Fruit fly (Drosophila melanogaster) whole organism, embryonic: ENCODE measurements around the gene CG13311.

Source experiments
- Asciz ChIP-seq: fragments of 200-800 bp; sonication (Bioruptor generic); optimal IDR thresholded peaks from 2 replicates; lab custom pipeline; 2017; ENCODE audit warnings: missing biosample characterization, mild to moderate bottlenecking, missing genetic modification characterization, missing genetic modification reagents
- B-H2 ChIP-seq: fragments of 200-800 bp; sonication (Bioruptor generic); optimal IDR thresholded peaks from 2 replicates; lab custom pipeline; 2018; ENCODE audit warnings: missing biosample characterization, mild to moderate bottlenecking, missing genetic modification characterization
- Bdp1 ChIP-seq: fragments of 200-800 bp; sonication (Bioruptor generic); optimal IDR thresholded peaks from 3 replicates; lab custom pipeline; 2016; ENCODE audit warnings: missing biosample characterization, missing genetic modification characterization
- CG10274 ChIP-seq: fragments of 200-800 bp; sonication (Bioruptor generic); optimal IDR thresholded peaks from 3 replicates; lab custom pipeline; 2017; ENCODE audit warnings: missing biosample characterization, mild to moderate bottlenecking, missing genetic modification characterization
- CG11504 ChIP-seq: fragments of 200-800 bp; sonication (Bioruptor generic); optimal IDR thresholded peaks from 3 replicates; lab custom pipeline; 2019; ENCODE audit warnings: missing biosample characterization, mild to moderate bottlenecking, missing genetic modification characterization, moderate library complexity
- CG12104 ChIP-seq: fragments of 200-800 bp; sonication (Bioruptor generic); optimal IDR thresholded peaks from 3 replicates; lab custom pipeline; 2016; ENCODE audit warnings: missing biosample characterization, missing genetic modification characterization
- CG12769 ChIP-seq: fragments of 200-800 bp; sonication (Bioruptor generic); optimal IDR thresholded peaks from 2 replicates; lab custom pipeline; 2019; ENCODE audit warnings: missing biosample characterization, mild to moderate bottlenecking, missing genetic modification characterization, moderate library complexity
- CG13296 ChIP-seq: fragments of 200-800 bp; sonication (Bioruptor generic); optimal IDR thresholded peaks from 3 replicates; lab custom pipeline; 2018; ENCODE audit warnings: missing biosample characterization, mild to moderate bottlenecking, missing genetic modification characterization
- CG15011 ChIP-seq: fragments of 200-800 bp; sonication (Bioruptor generic); optimal IDR thresholded peaks from 3 replicates; lab custom pipeline; 2018; ENCODE audit warnings: missing biosample characterization, mild to moderate bottlenecking, missing genetic modification characterization
- CG17568 ChIP-seq: fragments of 200-800 bp; sonication (Bioruptor generic); optimal IDR thresholded peaks from 2 replicates; lab custom pipeline; 2018; ENCODE audit warnings: missing biosample characterization, mild to moderate bottlenecking, missing genetic modification characterization, moderate library complexity
- CG17612 ChIP-seq: fragments of 200-800 bp; sonication (Bioruptor generic); IDR thresholded peaks from 2 replicates; pipeline ENCODE4 v1.3.6; 2022; ENCODE audit warnings: missing biosample characterization, missing genetic modification characterization
- CG17829 ChIP-seq: fragments of 200-800 bp; optimal IDR thresholded peaks from 2 replicates; lab custom pipeline; 2019; ENCODE audit warnings: missing biosample characterization, mild to moderate bottlenecking, missing genetic modification characterization, moderate library complexity
- CG1832 ChIP-seq: fragments of 200-800 bp; sonication (Bioruptor generic); optimal IDR thresholded peaks from 2 replicates; lab custom pipeline; 2017; ENCODE audit warnings: missing biosample characterization, mild to moderate bottlenecking, missing genetic modification characterization, inconsistent platforms
- CG30431 ChIP-seq: fragments of 200-800 bp; sonication (Bioruptor generic); optimal IDR thresholded peaks from 2 replicates; lab custom pipeline; 2017; ENCODE audit warnings: missing biosample characterization, missing genetic modification characterization
- CG32767 ChIP-seq: fragments of 200-800 bp; sonication (Bioruptor generic); IDR thresholded peaks from 2 replicates; pipeline ENCODE4 v1.3.6; 2022; ENCODE audit warnings: missing biosample characterization, missing genetic modification characterization
- CG5180 ChIP-seq: fragments of 200-800 bp; sonication (Bioruptor generic); optimal IDR thresholded peaks from 3 replicates; lab custom pipeline; 2017; ENCODE audit warnings: missing biosample characterization, missing genetic modification characterization, mild to moderate bottlenecking, moderate library complexity, missing genetic modification reagents
- CG7786 ChIP-seq: fragments of 200-800 bp; sonication (Bioruptor generic); optimal IDR thresholded peaks from 2 replicates; lab custom pipeline; 2016; ENCODE audit warnings: missing biosample characterization, missing genetic modification characterization
- CG7987 ChIP-seq: fragments of 200-800 bp; sonication (Bioruptor generic); optimal IDR thresholded peaks from 2 replicates; lab custom pipeline; 2018; ENCODE audit warnings: missing biosample characterization, mild to moderate bottlenecking, missing genetic modification characterization, moderate library complexity
- CG8388 ChIP-seq: fragments of 200-800 bp; sonication (Bioruptor generic); optimal IDR thresholded peaks from 2 replicates; lab custom pipeline; 2019; ENCODE audit warnings: missing biosample characterization, mild to moderate bottlenecking, missing genetic modification characterization, moderate library complexity
- CkIIα-i1 ChIP-seq: fragments of 200-800 bp; sonication (Bioruptor generic); IDR thresholded peaks from 2 replicates; pipeline ENCODE4 v1.3.6; 2022; ENCODE audit warnings: missing biosample characterization, missing genetic modification characterization
- Deaf1 ChIP-seq: fragments of 200-800 bp; optimal IDR thresholded peaks from 3 replicates; lab custom pipeline; 2019; ENCODE audit warnings: missing biosample characterization, mild to moderate bottlenecking, missing genetic modification characterization, moderate library complexity
- E2f1 ChIP-seq: fragments of 200-800 bp; sonication (Bioruptor generic); IDR thresholded peaks from 2 replicates; pipeline ENCODE4 v1.3.6; 2022; ENCODE audit warnings: missing biosample characterization, missing genetic modification characterization
- E2f2 ChIP-seq: fragments of 200-800 bp; sonication (Bioruptor generic); IDR thresholded peaks from 2 replicates; pipeline ENCODE4 v1.3.6; 2022; ENCODE audit warnings: missing biosample characterization, missing genetic modification characterization
- Fer2 ChIP-seq: fragments of 200-800 bp; sonication (Bioruptor generic); optimal IDR thresholded peaks from 2 replicates; lab custom pipeline; 2018; ENCODE audit warnings: missing biosample characterization, mild to moderate bottlenecking, missing genetic modification characterization, moderate library complexity
- Gug ChIP-seq: fragments of 200-800 bp; sonication (Bioruptor generic); IDR thresholded peaks from 4 replicates; pipeline ENCODE4 v1.3.6; 2022; ENCODE audit warnings: missing biosample characterization, missing genetic modification characterization
- MBD-R2 ChIP-seq: fragments of 200-800 bp; sonication (Bioruptor generic); IDR thresholded peaks from 2 replicates; pipeline ENCODE4 v1.3.6; 2022; ENCODE audit warnings: missing biosample characterization, missing genetic modification characterization
- Meics ChIP-seq: fragments of 200-800 bp; sonication (Bioruptor generic); optimal IDR thresholded peaks from 2 replicates; lab custom pipeline; 2017; ENCODE audit warnings: missing biosample characterization, mild to moderate bottlenecking, missing genetic modification characterization
- NK7.1 ChIP-seq: fragments of 200-800 bp; sonication (Bioruptor generic); optimal IDR thresholded peaks from 3 replicates; lab custom pipeline; 2016; ENCODE audit warnings: missing biosample characterization, missing genetic modification characterization
- Scr ChIP-seq: fragments of 200-800 bp; sonication (Bioruptor generic); IDR thresholded peaks from 2 replicates; pipeline ENCODE4 v1.3.6; 2022; ENCODE audit warnings: missing biosample characterization, missing genetic modification characterization; ENCODE audit not compliant: partially characterized antibody
- ac ChIP-seq: fragments of 200-800 bp; sonication (Bioruptor generic); optimal IDR thresholded peaks from 3 replicates; lab custom pipeline; 2017; ENCODE audit warnings: missing biosample characterization, mild to moderate bottlenecking, missing genetic modification characterization
- ato ChIP-seq: fragments of 200-800 bp; sonication (Bioruptor generic); IDR thresholded peaks from 2 replicates; pipeline ENCODE4 v1.3.6; 2022; ENCODE audit warnings: missing biosample characterization, missing genetic modification characterization; ENCODE audit not compliant: partially characterized antibody
- cg ChIP-seq: fragments of 200-800 bp; sonication (Bioruptor generic); optimal IDR thresholded peaks from 3 replicates; lab custom pipeline; 2019; ENCODE audit warnings: missing biosample characterization, mild to moderate bottlenecking, missing genetic modification characterization, moderate library complexity
- chinmo ChIP-seq: fragments of 200-800 bp; sonication (Bioruptor generic); IDR thresholded peaks from 4 replicates; pipeline ENCODE4 v1.3.6; 2022; ENCODE audit warnings: missing biosample characterization, missing genetic modification characterization; ENCODE audit not compliant: partially characterized antibody
- dan ChIP-seq: fragments of 200-800 bp; sonication (Bioruptor generic); IDR thresholded peaks from 2 replicates; pipeline ENCODE4 v1.3.6; 2022; ENCODE audit warnings: missing biosample characterization, missing genetic modification characterization
- hth ChIP-seq: fragments of >200 bp; optimal IDR thresholded peaks from 2 replicates; lab custom pipeline; 2017; ENCODE audit warnings: inconsistent platforms
- jing ChIP-seq: fragments of 200-800 bp; sonication (Bioruptor generic); optimal IDR thresholded peaks from 2 replicates; lab custom pipeline; 2018; ENCODE audit warnings: missing biosample characterization, mild to moderate bottlenecking, missing genetic modification characterization
- kay ChIP-seq: fragments of 200-800 bp; sonication (Bioruptor generic); optimal IDR thresholded peaks from 2 replicates; lab custom pipeline; 2016; ENCODE audit warnings: missing biosample characterization, missing genetic modification characterization
- kni ChIP-seq: fragments of 200-800 bp; sonication (Bioruptor generic); optimal IDR thresholded peaks from 3 replicates; lab custom pipeline; 2017; ENCODE audit warnings: mild to moderate bottlenecking, missing biosample characterization, missing genetic modification reagents, missing genetic modification characterization
- luna ChIP-seq: fragments of 200-800 bp; sonication (Bioruptor generic); optimal IDR thresholded peaks from 2 replicates; lab custom pipeline; 2016; ENCODE audit warnings: missing biosample characterization, missing genetic modification characterization
- mam ChIP-seq: fragments of 200-800 bp; sonication (Bioruptor generic); optimal IDR thresholded peaks from 3 replicates; lab custom pipeline; 2016; ENCODE audit warnings: missing biosample characterization, missing genetic modification characterization
- nau ChIP-seq: fragments of 200-800 bp; sonication (Bioruptor generic); optimal IDR thresholded peaks from 3 replicates; lab custom pipeline; 2017; ENCODE audit warnings: missing biosample characterization, mild to moderate bottlenecking, missing genetic modification characterization, missing genetic modification reagents
- odd ChIP-seq: fragments of 200-800 bp; sonication (Bioruptor generic); optimal IDR thresholded peaks from 2 replicates; lab custom pipeline; 2017; ENCODE audit warnings: missing biosample characterization, mild to moderate bottlenecking, missing genetic modification characterization
- p53 ChIP-seq: fragments of 200-800 bp; sonication (Bioruptor generic); optimal IDR thresholded peaks from 2 replicates; lab custom pipeline; 2016; ENCODE audit warnings: missing biosample characterization, missing genetic modification characterization
- pan ChIP-seq, 4 experiments: fragments of >200 bp in 3 of 4; fragments of 200-800 bp in 1 of 4; sonication (Bioruptor generic) in 1 of 4; optimal IDR thresholded peaks in 3 of 4; IDR thresholded peaks in 1 of 4; 2 replicates each; pipeline versions ENCODE4 v1.3.6 to Lab custom; 2017 to 2022; ENCODE audit warnings: missing biosample characterization in 2 of 4, missing genetic modification characterization in 2 of 4, mixed read lengths in 1 of 4
- row ChIP-seq: fragments of 200-800 bp; sonication (Bioruptor generic); IDR thresholded peaks from 3 replicates; pipeline ENCODE4 v1.3.6; 2022; ENCODE audit warnings: missing biosample characterization, missing genetic modification characterization
- run ChIP-seq: fragments of 200-800 bp; sonication (Bioruptor generic); optimal IDR thresholded peaks from 3 replicates; lab custom pipeline; 2018; ENCODE audit warnings: missing biosample characterization, mild to moderate bottlenecking, missing genetic modification characterization
- slou ChIP-seq: fragments of 200-800 bp; sonication (Bioruptor generic); optimal IDR thresholded peaks from 3 replicates; lab custom pipeline; 2016; ENCODE audit warnings: missing biosample characterization, missing genetic modification characterization
- tio ChIP-seq: fragments of 200-800 bp; sonication (Bioruptor generic); optimal IDR thresholded peaks from 2 replicates; lab custom pipeline; 2017; ENCODE audit warnings: missing biosample characterization, missing genetic modification characterization, inconsistent platforms
- wek ChIP-seq: fragments of 200-800 bp; sonication (Bioruptor generic); optimal IDR thresholded peaks from 3 replicates; lab custom pipeline; 2018; ENCODE audit warnings: missing biosample characterization, mild to moderate bottlenecking, missing genetic modification characterization, moderate library complexity
- zen ChIP-seq: fragments of 200-800 bp; sonication (Bioruptor generic); optimal IDR thresholded peaks from 3 replicates; lab custom pipeline; 2018; ENCODE audit warnings: missing biosample characterization, mild to moderate bottlenecking, missing genetic modification characterization, moderate library complexity

Gene CG13311

dm6 chr3L:8841757-8842156 is 39.8 kb upstream of the CG13311 start (continued):
- TF ChIP-seq kni (no peak), chinmo (GFP tag; lab: Robert Waterston, UW) (no peak), Bdp1 (GFP tag; lab: Kevin White, UChicago) (peak; percentile 25), jing (peak; percentile 62), CG17612 (GFP tag; lab: Robert Waterston, UW) (peak; percentile 51; the same call in 1 of the 2 replicates), E2f1 (GFP tag; lab: Robert Waterston, UW) (peak; percentile 74), ato (GFP tag; lab: Robert Waterston, UW) (no peak), B-H2 (GFP tag; lab: Kevin White, UChicago) (no peak), tio (GFP tag; lab: Kevin White, UChicago) (peak; percentile 59), row (GFP tag; lab: Robert Waterston, UW) (peak; percentile 88), CG12769 (tag; lab: Kevin White, UChicago) (peak; percentile 88), odd (peak; percentile 12), p53 (no peak), NK7.1 (GFP tag; lab: Kevin White, UChicago) (peak; percentile 25), pan (optimal IDR thresholded peaks at IDR 0.05; lab: Kevin White, UChicago) (no peak), pan (GFP tag; optimal IDR thresholded peaks at IDR 0.05 in 1 of 2, IDR thresholded peaks at IDR 0.05 in 1 of 2) (peak in 1 of 2 experiments; percentile 87), E2f2 (GFP tag; lab: Robert Waterston, UW) (peak; percentile 51; the same call in 1 of the 2 replicates), dan (GFP tag; lab: Robert Waterston, UW) (0 out of 2 replicates have a peak, but pooled peaks have one; percentile 25), wek (peak; percentile 24), CG1832 (GFP tag; lab: Kevin White, UChicago) (no peak), CkIIα-i1 (GFP tag; lab: Robert Waterston, UW) (no peak), cg (GFP tag; lab: Kevin White, UChicago) (no peak), CG8388 (peak; percentile 65), CG32767 (GFP tag; lab: Robert Waterston, UW) (peak; percentile 50; the same call in 1 of the 2 replicates), hth (no peak), ac (GFP tag; lab: Kevin White, UChicago) (no peak), nau (GFP tag; lab: Kevin White, UChicago) (peak; percentile 36), slou (peak; percentile 23), Scr (GFP tag; lab: Robert Waterston, UW) (no peak), CG13296 (GFP tag; lab: Kevin White, UChicago) (peak; percentile 61), CG7786 (peak; percentile 61), CG15011 (GFP tag; lab: Kevin White, UChicago) (peak; percentile 35), Deaf1 (tag; lab: Kevin White, UChicago) (peak; percentile 40), zen (tag; lab: Kevin White, UChicago) (peak; percentile 65), CG5180 (GFP tag; lab: Kevin White, UChicago) (no peak), CG17829 (tag; lab: Kevin White, UChicago) (peak; percentile 69), Meics (GFP tag; lab: Kevin White, UChicago) (peak; percentile 70), run (tag; lab: Kevin White, UChicago) (peak; percentile 44), CG30431 (GFP tag; lab: Kevin White, UChicago) (peak; percentile 55), Fer2 (tag; lab: Kevin White, UChicago) (peak; percentile 61), luna (no peak), CG11504 (tag; lab: Kevin White, UChicago) (peak; percentile 87), mam (peak; percentile 74), CG17568 (GFP tag; lab: Kevin White, UChicago) (peak; percentile 61), CG10274 (peak; percentile 27), CG12104 (GFP tag; lab: Kevin White, UChicago) (peak; percentile 1), CG7987 (peak; percentile 24), kay (GFP tag; lab: Kevin White, UChicago) (peak; percentile 60), Asciz (GFP tag; lab: Kevin White, UChicago) (peak; percentile 55), MBD-R2 (peak; percentile 41; the same call in 1 of the 2 replicates), Gug (GFP tag; lab: Robert Waterston, UW) (peak; percentile 51; the same call in 3 of the 4 replicates)
